Fruit fly (Drosophila melanogaster): ENCODE results near the gene rdx.

Gene rdx

DNA sequence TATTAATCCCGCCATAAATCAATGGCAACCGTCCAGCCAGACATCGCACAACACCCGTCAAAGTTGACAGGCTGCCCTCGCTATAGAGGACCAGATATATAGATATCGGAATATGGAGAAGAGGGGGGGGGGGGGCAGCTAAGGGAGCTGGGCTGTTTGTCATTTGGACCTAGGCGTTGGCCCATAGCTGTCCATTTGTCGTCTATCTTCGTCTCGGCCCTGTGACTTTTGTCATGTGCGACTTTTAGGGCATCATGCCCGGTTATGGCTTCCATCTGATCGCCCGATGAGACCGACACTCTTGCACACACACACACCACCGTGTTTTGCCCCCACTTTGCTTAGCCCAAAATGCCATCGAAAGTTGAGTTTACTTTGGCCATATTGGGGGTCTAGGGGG, 34.1 kb downstream of the rdx start (continued):
- TF ChIP-seq CG13296 (GFP tag; optimal IDR thresholded peaks at IDR 0.05) (no peak), otp (GFP tag; IDR thresholded peaks at IDR 0.05) (0 out of 3 replicates have a peak, but pooled peaks have one; percentile 31), nom (GFP tag; optimal IDR thresholded peaks at IDR 0.05) (no peak), psq (GFP tag; optimal IDR thresholded peaks at IDR 0.05) (no peak), cg (GFP tag; optimal IDR thresholded peaks at IDR 0.05) (peak; percentile 22), CG7928 (GFP tag; optimal IDR thresholded peaks at IDR 0.05) (no peak), HLH3B (GFP tag; IDR thresholded peaks at IDR 0.05) (peak; percentile 35; the same call in 1 of the 2 replicates), grn (GFP tag; optimal IDR thresholded peaks at IDR 0.05) (peak; percentile 26), ftz-f1 (GFP tag; optimal IDR thresholded peaks at IDR 0.05) (peak; percentile 31), slbo (GFP tag; IDR thresholded peaks at IDR 0.05) (peak; percentile 14; the same call in 1 of the 2 replicates), abd-A (tag; optimal IDR thresholded peaks at IDR 0.05) (peak; percentile 70), inv (GFP tag; IDR thresholded peaks at IDR 0.05; ENCODE audit: partially characterized antibody) (no peak), MBD-R2 (GFP tag; IDR thresholded peaks at IDR 0.05) (0 out of 2 replicates have a peak, but pooled peaks have one; percentile 25), Ets97D (GFP tag; optimal IDR thresholded peaks at IDR 0.05) (no peak), pum (GFP tag; optimal IDR thresholded peaks at IDR 0.05) (no peak), CG10431 (GFP tag; optimal IDR thresholded peaks at IDR 0.05) (no peak), pros (GFP tag; optimal IDR thresholded peaks at IDR 0.05) (peak; percentile 39), HHEX (GFP tag; optimal IDR thresholded peaks at IDR 0.05) (peak; percentile 14), crol (GFP tag; IDR thresholded peaks at IDR 0.05) (peak; percentile 29), oc (tag; optimal IDR thresholded peaks at IDR 0.05) (peak; percentile 83), CG32532 (GFP tag; IDR thresholded peaks at IDR 0.05) (peak; percentile 20; the same call in 1 of the 2 replicates)

DNA sequence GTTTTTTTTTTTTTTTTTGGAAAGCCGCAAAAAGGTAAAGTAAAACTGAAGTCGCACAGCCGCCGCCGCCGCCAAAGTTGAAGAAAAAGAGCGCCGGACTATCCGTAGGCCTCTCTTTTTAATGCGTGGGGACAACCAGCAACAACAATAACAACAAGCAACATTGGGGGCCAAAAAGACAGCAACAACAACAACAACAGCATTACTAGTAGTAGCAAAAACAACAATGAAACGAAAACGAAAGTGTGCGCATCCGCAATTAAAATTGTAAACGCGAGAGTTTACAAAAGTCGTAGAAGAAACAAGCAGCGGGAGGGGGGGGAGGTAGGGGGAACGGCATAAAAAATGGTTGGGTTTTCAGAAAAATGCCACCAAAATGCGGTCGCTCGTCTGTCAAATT, 35.9 kb downstream of the rdx start:
- TF ChIP-seq CG4617 (GFP tag; optimal IDR thresholded peaks at IDR 0.05; ENCODE audit: borderline replicate concordance) (no peak), br (optimal IDR thresholded peaks at IDR 0.05) (no peak), sd (tag; optimal IDR thresholded peaks at IDR 0.05) (peak; percentile 4), abd-A (tag; optimal IDR thresholded peaks at IDR 0.05) (peak; percentile 23), caup (GFP tag; optimal IDR thresholded peaks at IDR 0.05; ENCODE audit: severe bottlenecking) (no peak), exex (tag; optimal IDR thresholded peaks at IDR 0.05) (no peak), CG17186 (GFP tag; optimal IDR thresholded peaks at IDR 0.05) (no peak), Blimp-1 (GFP tag; optimal IDR thresholded peaks at IDR 0.05) (peak; percentile 82), pan (optimal IDR thresholded peaks at IDR 0.05) (no peak), pan (GFP tag; optimal IDR thresholded peaks at IDR 0.05 in 1 of 2, IDR thresholded peaks at IDR 0.05 in 1 of 2) (peak in 1 of 2 experiments; percentile 11), CG4360 (GFP tag; IDR thresholded peaks at IDR 0.05) (peak; percentile 74), sqz (GFP tag; optimal IDR thresholded peaks at IDR 0.05) (peak; percentile 73)

DNA sequence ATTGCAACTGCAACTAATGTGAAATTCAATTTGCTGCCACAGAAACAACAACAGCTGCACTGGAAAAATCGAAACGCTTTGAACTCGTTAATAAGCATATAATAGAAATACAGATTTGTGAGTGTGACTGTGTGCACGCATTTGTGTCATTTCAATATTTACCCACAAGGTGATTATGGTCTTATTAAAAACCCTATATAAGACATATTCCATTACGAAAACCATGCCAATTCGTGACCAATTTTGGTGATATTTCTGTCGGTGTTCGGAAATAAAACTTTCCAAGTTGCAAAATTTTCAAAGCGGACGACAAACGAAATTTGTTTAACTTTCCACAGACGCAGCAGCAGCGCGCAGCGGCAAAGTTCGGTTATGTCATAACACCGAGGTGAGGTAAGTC, 36.4 kb downstream of the rdx start:
- TF ChIP-seq CG11504 (tag; optimal IDR thresholded peaks at IDR 0.05): peak; percentile 1
- peak in 1 of 2 experiments; percentile 83 for TF ChIP-seq Pdp1 (GFP tag; optimal IDR thresholded peaks at IDR 0.05)
- TF ChIP-seq stwl (tag; optimal IDR thresholded peaks at IDR 0.05): peak; percentile 46
- no peak for TF ChIP-seq tna (GFP tag; IDR thresholded peaks at IDR 0.05; ENCODE audit: partially characterized antibody)
- TF ChIP-seq bab2 (GFP tag; optimal IDR thresholded peaks at IDR 0.05): no peak
- peak; percentile 10 for TF ChIP-seq Sox102F (GFP tag; optimal IDR thresholded peaks at IDR 0.05)

All from whole organism, embryonic.